Worm (Caenorhabditis elegans) whole organism, mixed stage, embryonic: Measurements from ENCODE around the gene Y6D1A.1.

Experiments used
- ceh-39 ChIP-seq: fragments of 150-350 bp; optimal IDR thresholded peaks from 2 replicates; lab custom pipeline; 2014; ENCODE audit warnings: missing biosample characterization, missing genetic modification characterization
- drap-1 ChIP-seq: fragments of 200-800 bp; sonication (Bioruptor generic); optimal IDR thresholded peaks from 3 replicates; lab custom pipeline; 2018; ENCODE audit warnings: mild to moderate bottlenecking, missing genetic modification characterization, missing compliant biosample characterization
- lin-13 ChIP-seq: fragments of 150-350 bp; optimal IDR thresholded peaks from 2 replicates; lab custom pipeline; 2014; ENCODE audit warnings: missing biosample characterization, missing genetic modification characterization
- lsy-2 ChIP-seq: fragments of 150-350 bp; optimal IDR thresholded peaks from 2 replicates; lab custom pipeline; 2014; ENCODE audit warnings: missing biosample characterization, missing genetic modification characterization
- mab-5 ChIP-seq: fragments of 150-350 bp; optimal IDR thresholded peaks from 2 replicates; lab custom pipeline; 2014; ENCODE audit warnings: missing biosample characterization, missing genetic modification characterization
- mep-1 ChIP-seq: fragments of 150-350 bp; optimal IDR thresholded peaks from 2 replicates; lab custom pipeline; 2017; ENCODE audit warnings: missing biosample characterization, missing genetic modification reagents, missing genetic modification characterization, inconsistent platforms
- nhr-28 ChIP-seq: fragments of 150-350 bp; optimal IDR thresholded peaks from 2 replicates; lab custom pipeline; 2014; ENCODE audit warnings: missing biosample characterization, missing genetic modification characterization
- pha-4 ChIP-seq: fragments of 150-350 bp; optimal IDR thresholded peaks from 2 replicates; lab custom pipeline; 2018; ENCODE audit warnings: missing biosample characterization, missing genetic modification reagents, missing genetic modification characterization
- snpc-4 ChIP-seq: fragments of 150-350 bp; optimal IDR thresholded peaks from 2 replicates; lab custom pipeline; 2014; ENCODE audit warnings: missing biosample characterization, missing genetic modification characterization
- sptf-1 ChIP-seq: sonication (generic microtip); optimal IDR thresholded peaks from 2 replicates; lab custom pipeline; 2017; ENCODE audit warnings: mild to moderate bottlenecking, missing genetic modification characterization, moderate library complexity, missing compliant biosample characterization
- unc-62 ChIP-seq: fragments of 150-350 bp; optimal IDR thresholded peaks from 2 replicates; lab custom pipeline; 2014; ENCODE audit warnings: missing biosample characterization, missing genetic modification reagents, missing genetic modification characterization

DNA sequence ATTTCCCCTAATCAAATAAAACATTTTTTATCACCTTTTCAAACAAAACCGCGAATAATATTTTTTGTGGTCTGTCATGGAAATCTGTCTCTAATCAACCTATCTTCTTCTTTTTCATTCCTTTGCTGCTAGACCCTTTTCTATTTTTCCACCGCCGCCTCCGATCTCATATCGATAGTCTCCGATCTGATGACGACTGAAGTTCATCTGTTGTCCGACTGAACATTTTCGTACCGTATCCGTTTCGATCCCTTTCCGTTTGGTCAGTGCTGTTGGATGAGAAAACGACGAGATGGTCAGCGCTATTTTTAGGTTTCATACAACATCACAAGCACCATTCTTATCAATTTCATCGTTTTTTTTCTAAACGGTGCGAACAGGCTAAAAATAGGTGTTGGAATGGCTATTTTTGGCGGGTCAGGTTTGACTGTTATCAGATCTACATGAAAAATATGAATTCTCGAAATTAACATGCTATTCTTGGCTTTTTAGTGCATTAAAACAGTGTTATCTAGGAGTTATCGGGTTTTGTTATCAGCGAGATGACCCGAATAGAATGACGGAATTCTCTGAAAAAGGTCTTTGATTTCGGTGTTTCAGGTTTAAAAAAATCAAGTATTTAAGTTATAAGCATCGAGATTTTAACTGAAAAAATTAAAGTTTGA, 13.3 kb upstream of the Y6D1A.1 start:
- no peak for TF ChIP-seq unc-62 (GFP tag; lab: Kevin White, UChicago)
- TF ChIP-seq snpc-4 (tag; lab: Kevin White, UChicago), result no peak
- no peak for TF ChIP-seq lsy-2 (tag; lab: Kevin White, UChicago)
- no peak for TF ChIP-seq mep-1 (tag; lab: Kevin White, UChicago)
- no peak for TF ChIP-seq drap-1
- no peak for TF ChIP-seq mab-5 (tag; lab: Kevin White, UChicago)
- no peak for TF ChIP-seq pha-4 (tag; lab: Kevin White, UChicago)
- TF ChIP-seq sptf-1 (tag; lab: Kevin White, UChicago), result no peak
- no peak for TF ChIP-seq nhr-28
- TF ChIP-seq ceh-39 (tag; lab: Kevin White, UChicago), result no peak
- TF ChIP-seq lin-13 (tag; lab: Kevin White, UChicago), result no peak
